Fruit fly (Drosophila melanogaster) whole organism, embryonic: ENCODE data around the gene mtsh.

Source experiments
- Asciz ChIP-seq: fragments of 200-800 bp; sonication (Bioruptor generic); optimal IDR thresholded peaks from 2 replicates; lab custom pipeline; 2017; ENCODE audit warnings: missing biosample characterization, mild to moderate bottlenecking, missing genetic modification characterization, missing genetic modification reagents
- CG10147 ChIP-seq: fragments of 200-800 bp; sonication (Bioruptor generic); optimal IDR thresholded peaks from 2 replicates; lab custom pipeline; 2019; ENCODE audit warnings: missing biosample characterization, mild to moderate bottlenecking, missing genetic modification characterization, moderate library complexity
- CG12155 ChIP-seq: fragments of 200-800 bp; sonication (Bioruptor generic); optimal IDR thresholded peaks from 3 replicates; lab custom pipeline; 2016; ENCODE audit warnings: missing biosample characterization, missing genetic modification characterization
- CG12236 ChIP-seq: fragments of 200-800 bp; sonication (Bioruptor generic); optimal IDR thresholded peaks from 2 replicates; lab custom pipeline; 2016; ENCODE audit warnings: missing biosample characterization, missing genetic modification characterization
- CG13624 ChIP-seq: fragments of 200-800 bp; sonication (Bioruptor generic); optimal IDR thresholded peaks from 2 replicates; lab custom pipeline; 2016; ENCODE audit warnings: missing biosample characterization, missing genetic modification characterization
- CG14014 ChIP-seq: fragments of 200-800 bp; sonication (Bioruptor generic); IDR thresholded peaks from 2 replicates; pipeline ENCODE4 v1.3.6; 2022; ENCODE audit warnings: missing biosample characterization, missing genetic modification characterization
- CG15479 ChIP-seq: fragments of 200-800 bp; sonication (Bioruptor generic); optimal IDR thresholded peaks from 3 replicates; lab custom pipeline; 2019; ENCODE audit warnings: missing biosample characterization, mild to moderate bottlenecking, missing genetic modification characterization, moderate library complexity
- CG18764 ChIP-seq: fragments of 200-800 bp; sonication (Bioruptor generic); optimal IDR thresholded peaks from 3 replicates; lab custom pipeline; 2016; ENCODE audit warnings: missing biosample characterization, missing genetic modification characterization
- CG2712 ChIP-seq: fragments of 200-800 bp; optimal IDR thresholded peaks from 3 replicates; lab custom pipeline; 2019; ENCODE audit warnings: missing biosample characterization, mild to moderate bottlenecking, missing genetic modification characterization, moderate library complexity
- CG7745 ChIP-seq: fragments of 200-800 bp; sonication (Bioruptor generic); optimal IDR thresholded peaks from 2 replicates; lab custom pipeline; 2018; ENCODE audit warnings: missing biosample characterization, mild to moderate bottlenecking, missing genetic modification characterization, moderate library complexity
- CG7839 ChIP-seq: fragments of 200-800 bp; sonication (Bioruptor generic); optimal IDR thresholded peaks from 3 replicates; lab custom pipeline; 2018; ENCODE audit warnings: missing biosample characterization, mild to moderate bottlenecking, missing genetic modification characterization, moderate library complexity
- CG7963 ChIP-seq: fragments of 200-800 bp; sonication (Bioruptor generic); IDR thresholded peaks from 3 replicates; pipeline ENCODE4 v1.3.6; 2022; ENCODE audit warnings: missing biosample characterization, missing genetic modification characterization; ENCODE audit not compliant: partially characterized antibody
- CG8290 ChIP-seq, 3 experiments: fragments of 200-800 bp; sonication (Bioruptor generic); optimal IDR thresholded peaks; 2 replicates each; lab custom pipeline; 2016 to 2019; ENCODE audit warnings: missing biosample characterization in 3 of 3, missing genetic modification characterization in 3 of 3, mild to moderate bottlenecking in 2 of 3, moderate library complexity in 1 of 3
- CG9215 ChIP-seq: fragments of 200-800 bp; sonication (Bioruptor generic); IDR thresholded peaks from 2 replicates; pipeline ENCODE4 v1.3.6; 2022; ENCODE audit warnings: missing biosample characterization, missing genetic modification characterization
- CHES-1-like ChIP-seq: fragments of 200-800 bp; sonication (Bioruptor generic); optimal IDR thresholded peaks from 2 replicates; lab custom pipeline; 2016; ENCODE audit warnings: missing biosample characterization, missing genetic modification characterization
- Jarid2 ChIP-seq: fragments of 200-800 bp; sonication (Bioruptor generic); optimal IDR thresholded peaks from 3 replicates; lab custom pipeline; 2017; ENCODE audit warnings: mild to moderate bottlenecking, missing biosample characterization, missing genetic modification reagents, missing genetic modification characterization
- Lpt ChIP-seq: fragments of >200 bp; optimal IDR thresholded peaks from 2 replicates; lab custom pipeline; 2018; ENCODE audit warnings: missing biosample characterization, missing genetic modification characterization
- NC2β ChIP-seq: fragments of 200-800 bp; sonication (Bioruptor generic); optimal IDR thresholded peaks from 2 replicates; lab custom pipeline; 2016; ENCODE audit warnings: missing biosample characterization, missing genetic modification characterization
- Nf-YB ChIP-seq: fragments of 200-800 bp; sonication (Bioruptor generic); optimal IDR thresholded peaks from 3 replicates; lab custom pipeline; 2019; ENCODE audit warnings: missing biosample characterization, mild to moderate bottlenecking, missing genetic modification characterization, moderate library complexity
- Ssrp ChIP-seq: fragments of 200-800 bp; sonication (Bioruptor generic); optimal IDR thresholded peaks from 2 replicates; lab custom pipeline; 2018; ENCODE audit warnings: missing biosample characterization, mild to moderate bottlenecking, missing genetic modification characterization, moderate library complexity
- ase ChIP-seq: fragments of 200-800 bp; sonication (Bioruptor generic); IDR thresholded peaks from 3 replicates; pipeline ENCODE4 v1.3.6; 2022; ENCODE audit warnings: missing biosample characterization, missing genetic modification characterization
- ash1 ChIP-seq: fragments of 200-800 bp; sonication (Bioruptor generic); optimal IDR thresholded peaks from 2 replicates; lab custom pipeline; 2018; ENCODE audit warnings: missing biosample characterization, mild to moderate bottlenecking, missing genetic modification characterization
- ato ChIP-seq: fragments of 200-800 bp; sonication (Bioruptor generic); IDR thresholded peaks from 2 replicates; pipeline ENCODE4 v1.3.6; 2022; ENCODE audit warnings: missing biosample characterization, missing genetic modification characterization; ENCODE audit not compliant: partially characterized antibody
- br ChIP-seq: fragments of >200 bp; optimal IDR thresholded peaks from 2 replicates; lab custom pipeline; 2017
- bsh ChIP-seq, 2 experiments: fragments of 200-800 bp; sonication (Bioruptor generic); optimal IDR thresholded peaks; 2 replicates each; lab custom pipeline; 2017 to 2018; ENCODE audit warnings: mild to moderate bottlenecking in 2 of 2, missing biosample characterization in 2 of 2, missing genetic modification characterization in 2 of 2, moderate library complexity in 1 of 2
- btn ChIP-seq: fragments of 200-800 bp; sonication (Bioruptor generic); optimal IDR thresholded peaks from 2 replicates; lab custom pipeline; 2016; ENCODE audit warnings: missing biosample characterization, missing genetic modification characterization
- cwo ChIP-seq: fragments of 200-800 bp; sonication (Bioruptor generic); optimal IDR thresholded peaks from 3 replicates; lab custom pipeline; 2017; ENCODE audit warnings: missing biosample characterization, missing genetic modification characterization, mild to moderate bottlenecking, moderate library complexity, missing genetic modification reagents
- dimm ChIP-seq: fragments of 200-800 bp; sonication (Bioruptor generic); IDR thresholded peaks from 2 replicates; pipeline ENCODE4 v1.3.6; 2022; ENCODE audit warnings: missing biosample characterization, missing genetic modification characterization
- dysf ChIP-seq: fragments of 200-800 bp; sonication (Bioruptor generic); IDR thresholded peaks from 3 replicates; pipeline ENCODE4 v1.3.6; 2022; ENCODE audit warnings: missing biosample characterization, missing genetic modification characterization
- fd3F ChIP-seq: fragments of 200-800 bp; sonication (Bioruptor generic); optimal IDR thresholded peaks from 2 replicates; lab custom pipeline; 2018; ENCODE audit warnings: missing biosample characterization, mild to moderate bottlenecking, missing genetic modification characterization, moderate library complexity
- gcm ChIP-seq: fragments of 200-800 bp; sonication (Bioruptor generic); optimal IDR thresholded peaks from 2 replicates; lab custom pipeline; 2019; ENCODE audit warnings: missing biosample characterization, mild to moderate bottlenecking, missing genetic modification characterization, moderate library complexity
- hb ChIP-seq: fragments of 200-800 bp; sonication (Bioruptor generic); IDR thresholded peaks from 3 replicates; pipeline ENCODE4 v1.3.6; 2022; ENCODE audit warnings: missing biosample characterization, missing genetic modification characterization; ENCODE audit not compliant: partially characterized antibody
- lbe ChIP-seq: fragments of 200-800 bp; sonication (Bioruptor generic); optimal IDR thresholded peaks from 2 replicates; lab custom pipeline; 2016; ENCODE audit warnings: missing biosample characterization, mild to moderate bottlenecking, missing genetic modification characterization
- luna ChIP-seq: fragments of 200-800 bp; sonication (Bioruptor generic); optimal IDR thresholded peaks from 2 replicates; lab custom pipeline; 2016; ENCODE audit warnings: missing biosample characterization, missing genetic modification characterization
- nau ChIP-seq: fragments of 200-800 bp; sonication (Bioruptor generic); optimal IDR thresholded peaks from 3 replicates; lab custom pipeline; 2017; ENCODE audit warnings: missing biosample characterization, mild to moderate bottlenecking, missing genetic modification characterization, missing genetic modification reagents
- nom ChIP-seq: fragments of 200-800 bp; sonication (Bioruptor generic); optimal IDR thresholded peaks from 2 replicates; lab custom pipeline; 2017; ENCODE audit warnings: missing biosample characterization, missing genetic modification characterization, mild to moderate bottlenecking, moderate library complexity, missing genetic modification reagents
- otp ChIP-seq: fragments of 200-800 bp; sonication (Bioruptor generic); IDR thresholded peaks from 3 replicates; pipeline ENCODE4, ENCODE4 v1.3.6; 2022; ENCODE audit warnings: missing biosample characterization, missing genetic modification characterization
- sc ChIP-seq, 3 experiments: fragments of >200 bp in 2 of 3; fragments of 200-800 bp in 1 of 3; sonication (Bioruptor generic) in 1 of 3; optimal IDR thresholded peaks; 2 replicates in 2 of 3; 3 replicates in 1 of 3; lab custom pipeline; 2017; ENCODE audit warnings: mild to moderate bottlenecking in 1 of 3, missing biosample characterization in 1 of 3, missing genetic modification characterization in 1 of 3, missing genetic modification reagents in 1 of 3
- scrt ChIP-seq: fragments of 200-800 bp; sonication (Bioruptor generic); optimal IDR thresholded peaks from 2 replicates; lab custom pipeline; 2018; ENCODE audit warnings: missing biosample characterization, mild to moderate bottlenecking, missing genetic modification characterization, moderate library complexity
- seq ChIP-seq: fragments of 200-800 bp; sonication (Bioruptor generic); IDR thresholded peaks from 2 replicates; pipeline ENCODE4 v1.3.6; 2022; ENCODE audit warnings: missing biosample characterization, missing genetic modification characterization
- slou ChIP-seq: fragments of 200-800 bp; sonication (Bioruptor generic); optimal IDR thresholded peaks from 3 replicates; lab custom pipeline; 2016; ENCODE audit warnings: missing biosample characterization, missing genetic modification characterization
- stwl ChIP-seq: fragments of 200-800 bp; sonication (Bioruptor generic); optimal IDR thresholded peaks from 3 replicates; lab custom pipeline; 2018; ENCODE audit warnings: missing biosample characterization, mild to moderate bottlenecking, missing genetic modification characterization, moderate library complexity
- tna ChIP-seq: fragments of 200-800 bp; sonication (Bioruptor generic); IDR thresholded peaks from 2 replicates; pipeline ENCODE4 v1.3.6; 2022; ENCODE audit warnings: missing biosample characterization, missing genetic modification characterization; ENCODE audit not compliant: partially characterized antibody
- ttk ChIP-seq: fragments of 200-800 bp; sonication (Bioruptor generic); IDR thresholded peaks from 2 replicates; pipeline ENCODE4 v2.1.2; 2022; ENCODE audit warnings: missing biosample characterization, missing genetic modification characterization
- vvl ChIP-seq: fragments of 200-800 bp; sonication (Bioruptor generic); IDR thresholded peaks from 2 replicates; pipeline ENCODE4 v1.3.6; 2022; ENCODE audit warnings: missing biosample characterization, missing genetic modification characterization
- wdn ChIP-seq: fragments of 200-800 bp; sonication (Bioruptor generic); IDR thresholded peaks from 2 replicates; pipeline ENCODE4 v1.3.6; 2022; ENCODE audit warnings: missing biosample characterization, missing genetic modification characterization
- wor ChIP-seq: fragments of 200-800 bp; sonication (Bioruptor generic); IDR thresholded peaks from 2 replicates; pipeline ENCODE4 v1.3.6; 2022; ENCODE audit warnings: missing biosample characterization, missing genetic modification characterization
- z ChIP-seq: fragments of 200-800 bp; sonication (Bioruptor generic); IDR thresholded peaks from 3 replicates; pipeline ENCODE4 v1.3.6; 2022; ENCODE audit warnings: missing biosample characterization, missing genetic modification characterization

mtsh gene

DNA sequence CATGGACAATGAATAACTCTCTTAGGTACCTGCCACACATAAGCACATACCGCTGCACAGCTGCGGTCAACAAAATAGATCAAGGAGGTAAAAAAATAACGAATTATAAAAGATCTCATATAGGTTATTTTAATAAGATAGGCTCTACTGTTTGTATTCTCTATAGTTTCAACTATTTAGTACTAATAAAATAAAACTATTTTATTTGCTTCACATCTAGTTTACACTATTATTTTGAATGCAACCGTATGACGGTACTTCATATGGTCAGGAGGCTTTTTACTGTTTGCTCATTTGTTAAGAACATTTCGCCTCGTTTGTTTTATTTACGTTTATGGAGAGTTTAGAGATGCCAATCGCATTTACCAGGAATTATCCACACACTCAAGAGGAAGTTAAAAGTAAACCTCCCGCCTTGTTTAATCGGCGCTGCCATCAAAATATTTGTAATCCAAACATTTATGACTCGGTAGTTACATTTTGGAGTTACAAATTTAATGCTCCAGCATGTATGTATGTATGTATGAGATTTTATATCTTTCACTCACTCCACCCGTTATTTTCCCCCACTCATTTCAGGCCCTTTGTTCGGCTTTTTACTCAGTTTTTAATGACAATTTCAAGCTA is 44.6 kb downstream of the mtsh start (continued):
- TF ChIP-seq CG7963 (GFP tag; lab: Robert Waterston, UW) (no peak), wdn (GFP tag; lab: Robert Waterston, UW) (no peak), ash1 (no peak), fd3F (GFP tag; lab: Kevin White, UChicago) (no peak), CG10147 (GFP tag; lab: Kevin White, UChicago) (peak; percentile 57), stwl (peak; percentile 24), ttk (GFP tag; lab: Robert Waterston, UW) (0 out of 2 replicates have a peak, but pooled peaks have one; percentile 27), CG12155 (peak; percentile 12), bsh (GFP tag; optimal IDR thresholded peaks at IDR 0.05; lab: Kevin White, UChicago) (peak in 1 of 2 experiments; percentile 85), CG7745 (tag; lab: Kevin White, UChicago) (peak; percentile 49), Nf-YB (GFP tag; lab: Kevin White, UChicago) (peak; percentile 55), dimm (GFP tag; lab: Robert Waterston, UW) (no peak), scrt (GFP tag; lab: Kevin White, UChicago) (peak; percentile 8), otp (GFP tag; lab: Robert Waterston, UW) (peak; percentile 49; the same call in 1 of the 3 replicates), nom (GFP tag; lab: Kevin White, UChicago) (peak; percentile 15), CG14014 (peak; percentile 36; the same call in 1 of the 2 replicates), luna (GFP tag; lab: Kevin White, UChicago) (no peak), CG12236 (GFP tag; lab: Kevin White, UChicago) (no peak), lbe (no peak), z (GFP tag; lab: Robert Waterston, UW) (peak; percentile 53; the same call in 1 of the 3 replicates), ato (GFP tag; lab: Robert Waterston, UW) (no peak), CG15479 (GFP tag; lab: Kevin White, UChicago) (peak; percentile 85), br (lab: Kevin White, UChicago) (no peak), slou (GFP tag; lab: Kevin White, UChicago) (no peak), CG7839 (tag; lab: Kevin White, UChicago) (peak; percentile 78), Asciz (GFP tag; lab: Kevin White, UChicago) (peak; percentile 51), dysf (peak; percentile 70), tna (GFP tag; lab: Robert Waterston, UW) (no peak), CG2712 (tag; lab: Kevin White, UChicago) (peak; percentile 89), hb (no peak), CG9215 (GFP tag; lab: Robert Waterston, UW) (no peak), cwo (no peak), CG18764 (peak; percentile 17), Lpt (GFP tag; lab: Kevin White, UChicago) (no peak), nau (GFP tag; lab: Kevin White, UChicago) (peak; percentile 33), CG13624 (no peak), Jarid2 (peak; percentile 20), Ssrp (peak; percentile 76), CHES-1-like (no peak), wor (GFP tag; lab: Robert Waterston, UW) (no peak), sc (optimal IDR thresholded peaks at IDR 0.05; lab: Kevin White, UChicago) (no peak), sc (GFP tag; optimal IDR thresholded peaks at IDR 0.05; lab: Kevin White, UChicago) (peak; percentile 46), btn (GFP tag; lab: Kevin White, UChicago) (no peak), NC2β (peak; percentile 35), CG8290 (GFP tag; optimal IDR thresholded peaks at IDR 0.05; lab: Kevin White, UChicago) (peak; percentile 21), CG8290 (tag; optimal IDR thresholded peaks at IDR 0.05; lab: Kevin White, UChicago) (no peak), seq (GFP tag; lab: Robert Waterston, UW) (peak; percentile 72), ase (GFP tag; lab: Robert Waterston, UW) (0 out of 3 replicates have a peak, but pooled peaks have one; percentile 25), gcm (GFP tag; lab: Kevin White, UChicago) (peak; percentile 78), vvl (GFP tag; lab: Robert Waterston, UW) (peak; percentile 79)
